Worm (Caenorhabditis elegans) whole organism, late embryonic: Measurements from ENCODE around the gene melo-3.

Experiments used
- C08G9.2 ChIP-seq: sonication (generic microtip); optimal IDR thresholded peaks from 2 replicates; lab custom pipeline; 2016; ENCODE audit warnings: mild to moderate bottlenecking, missing genetic modification characterization, moderate library complexity, missing compliant biosample characterization
- F13H6.1 ChIP-seq: sonication (generic microtip); optimal IDR thresholded peaks from 2 replicates; lab custom pipeline; 2016; ENCODE audit warnings: missing genetic modification characterization, missing compliant biosample characterization
- K02D7.2 ChIP-seq: sonication (generic microtip); optimal IDR thresholded peaks from 2 replicates; lab custom pipeline; 2017; ENCODE audit warnings: mild to moderate bottlenecking, missing genetic modification characterization, missing compliant biosample characterization
- Y22D7AL.16 ChIP-seq: sonication (generic microtip); optimal IDR thresholded peaks from 2 replicates; lab custom pipeline; 2016; ENCODE audit warnings: missing genetic modification characterization, missing compliant biosample characterization
- ahr-1 ChIP-seq: sonication (generic microtip); optimal IDR thresholded peaks from 2 replicates; lab custom pipeline; 2016; ENCODE audit warnings: missing genetic modification characterization, missing compliant biosample characterization
- ceh-14 ChIP-seq: sonication (generic microtip); optimal IDR thresholded peaks from 2 replicates; lab custom pipeline; 2016; ENCODE audit warnings: missing genotype, missing genetic modification characterization, missing compliant biosample characterization
- ceh-19 ChIP-seq: fragments of 200-800 bp; sonication (Bioruptor generic); optimal IDR thresholded peaks from 2 replicates; lab custom pipeline; 2018; ENCODE audit warnings: mild to moderate bottlenecking, missing genetic modification characterization, missing compliant biosample characterization
- ceh-2 ChIP-seq: sonication (generic microtip); optimal IDR thresholded peaks from 2 replicates; lab custom pipeline; 2016; ENCODE audit warnings: missing genotype, missing genetic modification characterization, missing compliant biosample characterization
- ceh-31 ChIP-seq: sonication (generic microtip); optimal IDR thresholded peaks from 2 replicates; lab custom pipeline; 2016; ENCODE audit warnings: missing genetic modification characterization, missing compliant biosample characterization
- ceh-48 ChIP-seq: sonication (generic microtip); optimal IDR thresholded peaks from 2 replicates; lab custom pipeline; 2016; ENCODE audit warnings: missing genetic modification characterization, inconsistent platforms, missing compliant biosample characterization
- ceh-9 ChIP-seq: sonication (generic microtip); optimal IDR thresholded peaks from 2 replicates; lab custom pipeline; 2016; ENCODE audit warnings: mild to moderate bottlenecking, missing genetic modification characterization, inconsistent platforms, missing compliant biosample characterization
- che-1 ChIP-seq: sonication (generic microtip); optimal IDR thresholded peaks from 2 replicates; lab custom pipeline; 2016; ENCODE audit warnings: mild to moderate bottlenecking, missing genetic modification characterization, missing compliant biosample characterization
- fax-1 ChIP-seq: sonication (generic microtip); optimal IDR thresholded peaks from 2 replicates; lab custom pipeline; 2016; ENCODE audit warnings: missing genotype, missing genetic modification characterization, missing compliant biosample characterization
- fkh-10 ChIP-seq: fragments of 150-350 bp; optimal IDR thresholded peaks from 2 replicates; lab custom pipeline; 2014; ENCODE audit warnings: missing biosample characterization, missing genetic modification reagents, missing genetic modification characterization
- fkh-6 ChIP-seq: sonication (generic microtip); optimal IDR thresholded peaks from 2 replicates; lab custom pipeline; 2016; ENCODE audit warnings: missing genetic modification characterization, missing compliant biosample characterization
- gmeb-2 ChIP-seq: sonication (generic microtip); optimal IDR thresholded peaks from 2 replicates; lab custom pipeline; 2016; ENCODE audit warnings: missing genetic modification characterization, inconsistent platforms, missing compliant biosample characterization
- hlh-13 ChIP-seq: fragments of 200-800 bp; sonication (Bioruptor generic); optimal IDR thresholded peaks from 2 replicates; lab custom pipeline; 2018; ENCODE audit warnings: mild to moderate bottlenecking, missing genetic modification characterization, missing compliant biosample characterization
- hlh-15 ChIP-seq: sonication (generic microtip); optimal IDR thresholded peaks from 2 replicates; lab custom pipeline; 2016; ENCODE audit warnings: missing genetic modification characterization, missing compliant biosample characterization
- hlh-6 ChIP-seq: sonication (generic microtip); optimal IDR thresholded peaks from 2 replicates; lab custom pipeline; 2016; ENCODE audit warnings: missing genotype, missing genetic modification characterization, missing compliant biosample characterization
- hlh-8 ChIP-seq: sonication (generic microtip); optimal IDR thresholded peaks from 2 replicates; lab custom pipeline; 2016; ENCODE audit warnings: missing genotype, missing genetic modification characterization, missing compliant biosample characterization
- lim-6 ChIP-seq: sonication (generic microtip); optimal IDR thresholded peaks from 2 replicates; lab custom pipeline; 2016; ENCODE audit warnings: missing genetic modification characterization, missing compliant biosample characterization
- lin-11 ChIP-seq: fragments of 200-800 bp; sonication (Bioruptor generic); optimal IDR thresholded peaks from 2 replicates; lab custom pipeline; 2018; ENCODE audit warnings: mild to moderate bottlenecking, missing genetic modification characterization, missing compliant biosample characterization
- madf-2 ChIP-seq: sonication (generic microtip); optimal IDR thresholded peaks from 2 replicates; lab custom pipeline; 2017; ENCODE audit warnings: missing genetic modification characterization, missing compliant biosample characterization
- nhr-11 ChIP-seq: fragments of 150-350 bp; optimal IDR thresholded peaks from 2 replicates; lab custom pipeline; 2014; ENCODE audit warnings: missing biosample characterization, missing genetic modification characterization
- odd-2 ChIP-seq: sonication (generic microtip); optimal IDR thresholded peaks from 2 replicates; lab custom pipeline; 2017; ENCODE audit warnings: antibody characterized with exemption, mild to moderate bottlenecking, missing genetic modification characterization, missing compliant biosample characterization
- pat-9 ChIP-seq: fragments of 200-800 bp; sonication (Bioruptor generic); optimal IDR thresholded peaks from 2 replicates; lab custom pipeline; 2018; ENCODE audit warnings: mild to moderate bottlenecking, missing genetic modification characterization, moderate library complexity, missing compliant biosample characterization
- pha-2 ChIP-seq: sonication (generic microtip); optimal IDR thresholded peaks from 2 replicates; lab custom pipeline; 2017; ENCODE audit warnings: mild to moderate bottlenecking, missing genetic modification characterization, missing compliant biosample characterization
- ref-2 ChIP-seq: sonication (generic microtip); optimal IDR thresholded peaks from 2 replicates; lab custom pipeline; 2016; ENCODE audit warnings: missing genetic modification characterization, missing compliant biosample characterization
- rnt-1 ChIP-seq: sonication (generic microtip); optimal IDR thresholded peaks from 2 replicates; lab custom pipeline; 2016; ENCODE audit warnings: missing genetic modification characterization, missing compliant biosample characterization
- sdc-2 ChIP-seq: sonication (generic microtip); optimal IDR thresholded peaks from 2 replicates; lab custom pipeline; 2016; ENCODE audit warnings: missing genotype, missing genetic modification characterization, missing compliant biosample characterization
- sox-2 ChIP-seq: fragments of 200-800 bp; sonication (Bioruptor generic); IDR thresholded peaks from 2 replicates; pipeline ENCODE4 v1.3.6; 2022; ENCODE audit warnings: missing genetic modification reagents, missing genetic modification characterization, missing compliant biosample characterization
- sox-4 ChIP-seq: sonication (generic microtip); optimal IDR thresholded peaks from 2 replicates; lab custom pipeline; 2017; ENCODE audit warnings: mild to moderate bottlenecking, missing genetic modification characterization, inconsistent platforms, missing compliant biosample characterization
- syd-9 ChIP-seq: sonication (generic microtip); optimal IDR thresholded peaks from 2 replicates; lab custom pipeline; 2016; ENCODE audit warnings: mild to moderate bottlenecking, missing genetic modification characterization, moderate library complexity, missing compliant biosample characterization
- tbx-2 ChIP-seq: sonication (generic microtip); optimal IDR thresholded peaks from 2 replicates; lab custom pipeline; 2016; ENCODE audit warnings: missing genetic modification characterization, missing compliant biosample characterization
- unc-3 ChIP-seq, 2 experiments: fragments of 200-800 bp in 1 of 2; sonication (Bioruptor generic) in 1 of 2; sonication (generic microtip) in 1 of 2; conservative IDR thresholded peaks in 1 of 2; optimal IDR thresholded peaks in 1 of 2; 2 replicates each; pipeline versions ENCODE4 v1.3.6 to Lab custom; 2016 to 2022; ENCODE audit warnings: missing compliant biosample characterization in 2 of 2, missing genetic modification characterization in 2 of 2, missing genetic modification reagents in 1 of 2
- unc-42 ChIP-seq: sonication (generic microtip); optimal IDR thresholded peaks from 2 replicates; lab custom pipeline; 2016; ENCODE audit warnings: missing genotype, missing genetic modification characterization, missing compliant biosample characterization
- unc-86 ChIP-seq: sonication (generic microtip); optimal IDR thresholded peaks from 2 replicates; lab custom pipeline; 2016; ENCODE audit warnings: missing genetic modification characterization, missing compliant biosample characterization
- ztf-16 ChIP-seq: sonication (generic microtip); optimal IDR thresholded peaks from 2 replicates; lab custom pipeline; 2017; ENCODE audit warnings: missing genetic modification characterization, missing compliant biosample characterization

The melo-3 gene

DNA sequence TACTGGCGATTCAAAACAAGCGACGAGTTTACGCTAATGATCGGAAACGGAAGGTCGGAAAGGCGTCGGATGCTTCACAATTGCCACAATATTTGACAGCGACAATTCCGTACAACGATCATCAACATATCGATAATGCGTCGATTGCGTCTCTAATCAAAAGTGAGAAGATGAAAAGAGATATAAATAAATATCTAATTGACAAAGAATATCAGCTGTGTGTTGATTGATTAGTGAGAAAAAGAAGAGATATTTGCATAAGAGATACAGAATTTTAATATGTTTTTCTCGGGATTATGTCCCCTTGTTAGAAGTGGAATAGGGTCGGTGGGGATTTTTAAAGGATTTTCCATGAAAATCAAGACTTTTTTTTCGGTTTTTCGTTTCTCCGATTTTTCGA lies 41.9 kb upstream of the melo-3 start:
- no peak for TF ChIP-seq odd-2 (tag; lab: Kevin White, UChicago)
- no peak for TF ChIP-seq syd-9 (tag; lab: Kevin White, UChicago)
- no peak for TF ChIP-seq unc-3 (GFP tag; conservative IDR thresholded peaks at IDR 0.05; lab: Robert Waterston, UW)
- TF ChIP-seq unc-3 (tag; optimal IDR thresholded peaks at IDR 0.05; lab: Kevin White, UChicago) = no peak
- no peak for TF ChIP-seq sox-4 (tag; lab: Kevin White, UChicago)
- TF ChIP-seq tbx-2 = no peak
- TF ChIP-seq ztf-16 = no peak
- TF ChIP-seq gmeb-2 = no peak
- no peak for TF ChIP-seq fkh-6 (tag; lab: Kevin White, UChicago)
- TF ChIP-seq madf-2 (tag; lab: Kevin White, UChicago) = no peak
- TF ChIP-seq rnt-1 (tag; lab: Kevin White, UChicago) = no peak
- TF ChIP-seq K02D7.2 (tag; lab: Kevin White, UChicago) = no peak
- TF ChIP-seq hlh-15 (tag; lab: Kevin White, UChicago) = no peak
- TF ChIP-seq unc-86 (tag; lab: Kevin White, UChicago) = no peak
- TF ChIP-seq fkh-10 (GFP tag; lab: Kevin White, UChicago) = no peak
- no peak for TF ChIP-seq pha-2

ce11 chrV:15074907-15075306 lies 38.2 kb upstream of the melo-3 start:
- TF ChIP-seq sox-2 (GFP tag; lab: Robert Waterston, UW) (no peak), ceh-2 (tag; lab: Kevin White, UChicago) (no peak), ceh-48 (tag; lab: Kevin White, UChicago) (peak; percentile 58), nhr-11 (tag; lab: Kevin White, UChicago) (no peak), K02D7.2 (tag; lab: Kevin White, UChicago) (no peak), lin-11 (tag; lab: Kevin White, UChicago) (no peak), fax-1 (tag; lab: Kevin White, UChicago) (no peak), tbx-2 (no peak), ref-2 (tag; lab: Kevin White, UChicago) (no peak), hlh-8 (no peak), pha-2 (no peak), lim-6 (no peak), ceh-14 (no peak), ceh-31 (tag; lab: Kevin White, UChicago) (peak; percentile 47), hlh-13 (no peak), hlh-6 (tag; lab: Kevin White, UChicago) (no peak), F13H6.1 (no peak), sdc-2 (tag; lab: Kevin White, UChicago) (no peak), ahr-1 (tag; lab: Kevin White, UChicago) (no peak), Y22D7AL.16 (tag; lab: Kevin White, UChicago) (no peak), C08G9.2 (no peak), ceh-9 (tag; lab: Kevin White, UChicago) (no peak), ceh-19 (GFP tag; lab: Kevin White, UChicago) (no peak), unc-42 (tag; lab: Kevin White, UChicago) (peak; percentile 29), unc-3 (GFP tag; conservative IDR thresholded peaks at IDR 0.05; lab: Robert Waterston, UW) (no peak), unc-3 (tag; optimal IDR thresholded peaks at IDR 0.05; lab: Kevin White, UChicago) (no peak)

ce11 chrV:15072738-15073137 lies 36.1 kb upstream of the melo-3 start:
- no peak for TF ChIP-seq pat-9 (tag; lab: Kevin White, UChicago)
- peak; percentile 91 for TF ChIP-seq unc-42 (tag; lab: Kevin White, UChicago)
- no peak for TF ChIP-seq ceh-9 (tag; lab: Kevin White, UChicago)
- no peak for TF ChIP-seq lin-11 (tag; lab: Kevin White, UChicago)
- TF ChIP-seq che-1 (tag; lab: Kevin White, UChicago) = no peak
- peak; percentile 13 for TF ChIP-seq ceh-31 (tag; lab: Kevin White, UChicago)
- peak; percentile 39 for TF ChIP-seq ceh-48 (tag; lab: Kevin White, UChicago)
